Worm (Caenorhabditis elegans): ENCODE results near the gene cash-1.

Gene cash-1

ce11 chrV:10320101-10320761 is 41.8 kb upstream of the cash-1 start, which contains the start of the genes gna-1 and B0024.13 (continued):
- TF ChIP-seq dox-1 (GFP tag; IDR thresholded peaks at IDR 0.05) (peak; percentile 46), dpl-1 (GFP tag; optimal IDR thresholded peaks at IDR 0.05) (no peak), die-1 (tag; optimal IDR thresholded peaks at IDR 0.05) (no peak), tlf-1 (GFP tag; optimal IDR thresholded peaks at IDR 0.05) (peak; percentile 19)

ce11 chrV:10323537-10323936 is 38.5 kb upstream of the cash-1 start:
- no peak for TF ChIP-seq hsf-1 (GFP tag; IDR thresholded peaks at IDR 0.05)
- no peak for TF ChIP-seq tbp1 (GFP tag; optimal IDR thresholded peaks at IDR 0.05)
- no peak for TF ChIP-seq nfya-2 (GFP tag; IDR thresholded peaks at IDR 0.05)
- TF ChIP-seq xnd-1 (tag; optimal IDR thresholded peaks at IDR 0.05), result no peak
- no peak for TF ChIP-seq let-526 (GFP tag; IDR thresholded peaks at IDR 0.05)
- TF ChIP-seq ZK185.1 (tag; optimal IDR thresholded peaks at IDR 0.05; ENCODE audit: poor library complexity, severe bottlenecking), result no peak
- no peak for TF ChIP-seq ccch-3 (GFP tag; optimal IDR thresholded peaks at IDR 0.05)
- TF ChIP-seq Y53F4B.3 (GFP tag; IDR thresholded peaks at IDR 0.05), result no peak
- TF ChIP-seq dox-1 (GFP tag; IDR thresholded peaks at IDR 0.05), result no peak
- TF ChIP-seq cebp-2 (GFP tag; IDR thresholded peaks at IDR 0.05), result no peak

ce11 chrV:10328080-10328479 is 34.0 kb upstream of the cash-1 start:
- no peak for TF ChIP-seq nfya-2 (GFP tag; IDR thresholded peaks at IDR 0.05)
- no peak for TF ChIP-seq cebp-2 (GFP tag; IDR thresholded peaks at IDR 0.05)

- TF ChIP-seq xnd-1 (tag; optimal IDR thresholded peaks at IDR 0.05), result no peak
- no peak for TF ChIP-seq rpc-1 (optimal IDR thresholded peaks at IDR 0.05)
- TF ChIP-seq rpc-1 (tag; optimal IDR thresholded peaks at IDR 0.05), result no peak
- TF ChIP-seq ceh-91 (GFP tag; IDR thresholded peaks at IDR 0.05), result no peak
- 0 out of 2 replicates have a peak, but pooled peaks have one; percentile 22 for TF ChIP-seq madf-3 (GFP tag; IDR thresholded peaks at IDR 0.05)
- TF ChIP-seq hrde-1 (tag; optimal IDR thresholded peaks at IDR 0.05; ENCODE audit: borderline replicate concordance), result no peak
- TF ChIP-seq mel-28 (tag; optimal IDR thresholded peaks at IDR 0.05; ENCODE audit: borderline replicate concordance), result no peak
- TF ChIP-seq attf-5 (GFP tag; optimal IDR thresholded peaks at IDR 0.05), result no peak
- TF ChIP-seq unc-62 (GFP tag; optimal IDR thresholded peaks at IDR 0.05), result no peak
Measured at ce11 chrV:10332012-10332411, 30.0 kb upstream of the cash-1 start, which contains the start of gene crm-1. Gene crm-1, minus strand, starts transcription at chrV:10332112.

ce11 chrV:10333843-10334242 is 28.2 kb upstream of the cash-1 start:
- TF ChIP-seq let-607 (tag; optimal IDR thresholded peaks at IDR 0.05), result peak; percentile 33 to 43
- peak; percentile 97 for TF ChIP-seq nhr-80 (tag; optimal IDR thresholded peaks at IDR 0.05)
- no peak for TF ChIP-seq rec-8 (tag; optimal IDR thresholded peaks at IDR 0.05)
- peak; percentile 17; the same call in 1 of the 2 replicates for TF ChIP-seq dox-1 (GFP tag; IDR thresholded peaks at IDR 0.05)
- TF ChIP-seq ztf-22 (GFP tag; optimal IDR thresholded peaks at IDR 0.05), result peak; percentile 63
- peak; percentile 71 for TF ChIP-seq unc-62 (GFP tag; optimal IDR thresholded peaks at IDR 0.05)
- 0 out of 2 replicates have a peak, but pooled peaks have one; percentile 11 for TF ChIP-seq C06A6.2 (GFP tag; conservative IDR thresholded peaks at IDR 0.05)
- no peak for TF ChIP-seq tlf-1 (GFP tag; optimal IDR thresholded peaks at IDR 0.05)
- peak; percentile 6 for TF ChIP-seq tbp1 (GFP tag; optimal IDR thresholded peaks at IDR 0.05)
- TF ChIP-seq cebp-1 (GFP tag; IDR thresholded peaks at IDR 0.05), result no peak
- peak; percentile 57 for TF ChIP-seq cebp-1 (tag; optimal IDR thresholded peaks at IDR 0.05)
- TF ChIP-seq nhr-90 (tag; optimal IDR thresholded peaks at IDR 0.05), result peak; percentile 17
- 0 out of 2 replicates have a peak, but pooled peaks have one; percentile 17 for TF ChIP-seq egl-44 (GFP tag; IDR thresholded peaks at IDR 0.05)
- peak; percentile 78 for TF ChIP-seq atf-7 (tag; optimal IDR thresholded peaks at IDR 0.05)
- peak; percentile 60 for TF ChIP-seq ets-4 (GFP tag; optimal IDR thresholded peaks at IDR 0.05)
- no peak for TF ChIP-seq Y95B8A.8 (GFP tag; IDR thresholded peaks at IDR 0.05)

All from whole organism, young adult.